Worm (Caenorhabditis elegans) whole organism, L2 larva: ENCODE data around the gene lgc-47.

ENCODE experiments used
- aly-2 ChIP-seq: fragments of 150-350 bp; optimal IDR thresholded peaks from 2 replicates; lab custom pipeline; 2014; ENCODE audit warnings: missing biosample characterization, missing genetic modification characterization
- ceh-82 ChIP-seq: fragments of 150-350 bp; optimal IDR thresholded peaks from 2 replicates; lab custom pipeline; 2014; ENCODE audit warnings: missing biosample characterization, missing genetic modification characterization
- dmd-4 ChIP-seq: sonication (generic microtip); optimal IDR thresholded peaks from 2 replicates; lab custom pipeline; 2017; ENCODE audit warnings: missing biosample characterization, missing genetic modification characterization
- elt-1 ChIP-seq: fragments of 150-350 bp; optimal IDR thresholded peaks from 2 replicates; lab custom pipeline; 2014; ENCODE audit warnings: missing biosample characterization, missing genetic modification characterization
- gmeb-1 ChIP-seq: fragments of 150-350 bp; optimal IDR thresholded peaks from 2 replicates; lab custom pipeline; 2014; ENCODE audit warnings: missing biosample characterization, missing genetic modification characterization
- lin-13 ChIP-seq: fragments of 150-350 bp; optimal IDR thresholded peaks from 2 replicates; lab custom pipeline; 2014; ENCODE audit warnings: missing biosample characterization, missing genetic modification reagents, missing genetic modification characterization
- mdl-1 ChIP-seq, 2 experiments: fragments of 150-350 bp in 1 of 2; sonication (generic microtip) in 1 of 2; optimal IDR thresholded peaks; 2 replicates each; lab custom pipeline; 2017; ENCODE audit warnings: missing biosample characterization in 2 of 2, missing genetic modification characterization in 2 of 2
- nhr-237 ChIP-seq: fragments of 150-350 bp; optimal IDR thresholded peaks from 2 replicates; lab custom pipeline; 2014; ENCODE audit warnings: missing biosample characterization, missing genetic modification characterization
- nhr-77 ChIP-seq: fragments of 150-350 bp; optimal IDR thresholded peaks from 2 replicates; lab custom pipeline; 2014; ENCODE audit warnings: missing biosample characterization, missing genetic modification characterization
- sem-4 ChIP-seq: fragments of 150-350 bp; optimal IDR thresholded peaks from 2 replicates; lab custom pipeline; 2014; ENCODE audit warnings: missing biosample characterization, missing genetic modification reagents, missing genetic modification characterization
- skn-1 ChIP-seq: sonication (generic microtip); optimal IDR thresholded peaks from 2 replicates; lab custom pipeline; 2017; ENCODE audit warnings: missing biosample characterization, missing genetic modification characterization
- snpc-4 ChIP-seq: fragments of 150-350 bp; optimal IDR thresholded peaks from 2 replicates; lab custom pipeline; 2014; ENCODE audit warnings: missing biosample characterization, missing genetic modification characterization

- TF ChIP-seq mdl-1 (tag; optimal IDR thresholded peaks at IDR 0.05; lab: Kevin White, UChicago) (no peak), snpc-4 (tag; lab: Kevin White, UChicago) (no peak), gmeb-1 (tag; lab: Kevin White, UChicago) (no peak), dmd-4 (no peak), nhr-237 (tag; lab: Kevin White, UChicago) (no peak), skn-1 (tag; lab: Kevin White, UChicago) (no peak), elt-1 (tag; lab: Kevin White, UChicago) (no peak), lin-13 (GFP tag; lab: Kevin White, UChicago) (no peak), nhr-77 (tag; lab: Kevin White, UChicago) (no peak), ceh-82 (no peak), aly-2 (tag; lab: Kevin White, UChicago) (no peak), sem-4 (tag; lab: Kevin White, UChicago) (no peak)
Measured at ce11 chrX:9789110-9789509, 18.4 kb downstream of the lgc-47 start, which contains the start of gene F36G3.1.
